Fruit fly (Drosophila melanogaster) whole organism, prepupa: ENCODE results near the gene eIF1.

ENCODE experiments used
- Blimp-1 ChIP-seq: fragments of 200-800 bp; sonication (Bioruptor generic); optimal IDR thresholded peaks from 3 replicates; lab custom pipeline; 2017; ENCODE audit warnings: missing biosample characterization, missing genetic modification characterization, mild to moderate bottlenecking, moderate library complexity, missing genetic modification reagents
- CG11902 ChIP-seq: fragments of 200-800 bp; sonication (Bioruptor generic); optimal IDR thresholded peaks from 3 replicates; lab custom pipeline; 2016; ENCODE audit warnings: missing biosample characterization, missing genetic modification characterization
- CG15336 ChIP-seq: fragments of 200-800 bp; sonication (Bioruptor generic); IDR thresholded peaks from 2 replicates; pipeline ENCODE4 v1.3.6; 2022; ENCODE audit warnings: missing biosample characterization, missing genetic modification characterization
- CG3032 ChIP-seq: fragments of 200-800 bp; optimal IDR thresholded peaks from 2 replicates; lab custom pipeline; 2019; ENCODE audit warnings: missing biosample characterization, mild to moderate bottlenecking, missing genetic modification characterization, moderate library complexity
- CG31627 ChIP-seq: fragments of 200-800 bp; sonication (Bioruptor generic); optimal IDR thresholded peaks from 3 replicates; lab custom pipeline; 2016; ENCODE audit warnings: missing biosample characterization, missing genetic modification characterization
- CG32006 ChIP-seq: fragments of 200-800 bp; sonication (Bioruptor generic); optimal IDR thresholded peaks from 3 replicates; lab custom pipeline; 2017; ENCODE audit warnings: missing biosample characterization, mild to moderate bottlenecking, missing genetic modification characterization
- CG34406 ChIP-seq: fragments of 200-800 bp; sonication (Bioruptor generic); optimal IDR thresholded peaks from 3 replicates; lab custom pipeline; 2016; ENCODE audit warnings: missing biosample characterization, missing genetic modification characterization
- CG3919 ChIP-seq: fragments of 200-800 bp; sonication (Bioruptor generic); optimal IDR thresholded peaks from 3 replicates; lab custom pipeline; 2016; ENCODE audit warnings: missing biosample characterization, missing genetic modification characterization
- CG4318 ChIP-seq: fragments of 200-800 bp; sonication (Bioruptor generic); optimal IDR thresholded peaks from 3 replicates; lab custom pipeline; 2017; ENCODE audit warnings: missing biosample characterization, mild to moderate bottlenecking, missing genetic modification characterization
- CG6163 ChIP-seq: fragments of 200-800 bp; sonication (Bioruptor generic); IDR thresholded peaks from 3 replicates; pipeline ENCODE4 v1.3.6; 2022; ENCODE audit warnings: missing biosample characterization, missing genetic modification characterization
- CG6808 ChIP-seq: fragments of 200-800 bp; sonication (Bioruptor generic); optimal IDR thresholded peaks from 3 replicates; lab custom pipeline; 2017; ENCODE audit warnings: missing biosample characterization, missing genetic modification characterization, mild to moderate bottlenecking, moderate library complexity, missing genetic modification reagents
- CG6854 ChIP-seq: fragments of 200-800 bp; sonication (Bioruptor generic); optimal IDR thresholded peaks from 2 replicates; lab custom pipeline; 2017; ENCODE audit warnings: missing biosample characterization, mild to moderate bottlenecking, missing genetic modification characterization
- CG8119 ChIP-seq: fragments of 200-800 bp; sonication (Bioruptor generic); IDR thresholded peaks from 3 replicates; pipeline ENCODE4 v1.3.6; 2022; ENCODE audit warnings: missing biosample characterization, missing genetic modification characterization
- CG9139 ChIP-seq: fragments of 200-800 bp; sonication (Bioruptor generic); optimal IDR thresholded peaks from 3 replicates; lab custom pipeline; 2017; ENCODE audit warnings: missing biosample characterization, mild to moderate bottlenecking, missing genetic modification characterization
- Eip75B ChIP-seq: fragments of 200-800 bp; sonication (Bioruptor generic); optimal IDR thresholded peaks from 3 replicates; lab custom pipeline; 2016; ENCODE audit warnings: missing biosample characterization, missing genetic modification characterization
- Eip78C ChIP-seq: fragments of 200-800 bp; sonication (Bioruptor generic); peaks from one replicate; lab custom pipeline; 2016; ENCODE audit warnings: missing biosample characterization, missing genetic modification characterization
- Hr38 ChIP-seq: sonication (Bioruptor generic); optimal IDR thresholded peaks from 2 replicates; lab custom pipeline; 2016; ENCODE audit warnings: missing biosample characterization, missing genetic modification characterization
- Hr39 ChIP-seq: fragments of 200-800 bp; sonication (Bioruptor generic); optimal IDR thresholded peaks from 2 replicates; lab custom pipeline; 2016; ENCODE audit warnings: missing biosample characterization, missing genetic modification characterization
- Hr4 ChIP-seq: fragments of 200-800 bp; sonication (Bioruptor generic); optimal IDR thresholded peaks from 3 replicates; lab custom pipeline; 2016; ENCODE audit warnings: missing biosample characterization, missing genetic modification characterization
- Lpt ChIP-seq: fragments of 200-800 bp; sonication (Bioruptor generic); optimal IDR thresholded peaks from 3 replicates; lab custom pipeline; 2016; ENCODE audit warnings: missing biosample characterization, missing genetic modification characterization
- Met ChIP-seq: fragments of 200-800 bp; sonication (Bioruptor generic); optimal IDR thresholded peaks from 3 replicates; lab custom pipeline; 2016; ENCODE audit warnings: missing biosample characterization, missing genetic modification characterization
- OdsH ChIP-seq: fragments of 200-800 bp; sonication (Bioruptor generic); optimal IDR thresholded peaks from 3 replicates; lab custom pipeline; 2016; ENCODE audit warnings: missing biosample characterization, missing genetic modification characterization
- Sox14 ChIP-seq: fragments of 200-800 bp; sonication (Bioruptor generic); optimal IDR thresholded peaks from 3 replicates; lab custom pipeline; 2016; ENCODE audit warnings: missing biosample characterization, missing genetic modification characterization
- achi ChIP-seq: fragments of 200-800 bp; sonication (Bioruptor generic); optimal IDR thresholded peaks from 3 replicates; lab custom pipeline; 2016; ENCODE audit warnings: missing biosample characterization, missing genetic modification characterization
- acj6 ChIP-seq: fragments of 200-800 bp; sonication (Bioruptor generic); optimal IDR thresholded peaks from 3 replicates; lab custom pipeline; 2016; ENCODE audit warnings: missing biosample characterization, missing genetic modification characterization
- dsx ChIP-seq: fragments of 200-800 bp; optimal IDR thresholded peaks from 3 replicates; lab custom pipeline; 2019; ENCODE audit warnings: missing biosample characterization, mild to moderate bottlenecking, missing genetic modification characterization, moderate library complexity; ENCODE audit not compliant: poor library complexity, severe bottlenecking
- eg ChIP-seq: fragments of 200-800 bp; sonication (Bioruptor generic); IDR thresholded peaks from 3 replicates; pipeline ENCODE4 v1.3.6; 2022; ENCODE audit warnings: missing biosample characterization, missing genetic modification characterization
- fkh ChIP-seq: fragments of 200-800 bp; sonication (Bioruptor generic); optimal IDR thresholded peaks from 3 replicates; lab custom pipeline; 2017; ENCODE audit warnings: missing biosample characterization, mild to moderate bottlenecking, missing genetic modification characterization, moderate library complexity
- lz ChIP-seq: fragments of 200-800 bp; sonication (Bioruptor generic); optimal IDR thresholded peaks from 3 replicates; lab custom pipeline; 2016; ENCODE audit warnings: missing biosample characterization, missing genetic modification characterization
- net ChIP-seq: fragments of 200-800 bp; sonication (Bioruptor generic); optimal IDR thresholded peaks from 3 replicates; lab custom pipeline; 2016; ENCODE audit warnings: missing biosample characterization, missing genetic modification characterization
- pdm3 ChIP-seq: fragments of 200-800 bp; sonication (Bioruptor generic); optimal IDR thresholded peaks from 3 replicates; lab custom pipeline; 2016; ENCODE audit warnings: missing biosample characterization, missing genetic modification characterization
- salr ChIP-seq, 2 experiments: fragments of 200-800 bp; sonication (Bioruptor generic); optimal IDR thresholded peaks; 3 replicates each; lab custom pipeline; 2016 to 2018; ENCODE audit warnings: missing biosample characterization in 2 of 2, missing genetic modification characterization in 2 of 2, mild to moderate bottlenecking in 1 of 2
- ss ChIP-seq, 2 experiments: fragments of 200-800 bp; sonication (Bioruptor generic); optimal IDR thresholded peaks; 2 replicates in 1 of 2; 3 replicates in 1 of 2; lab custom pipeline; 2017 to 2018; ENCODE audit warnings: mild to moderate bottlenecking in 2 of 2, missing biosample characterization in 2 of 2, missing genetic modification characterization in 2 of 2, moderate library complexity in 1 of 2
- svp ChIP-seq: fragments of 200-800 bp; sonication (Bioruptor generic); peaks from one replicate; lab custom pipeline; 2016; ENCODE audit warnings: missing biosample characterization, missing genetic modification characterization
- topi ChIP-seq: fragments of 200-800 bp; sonication (Bioruptor generic); optimal IDR thresholded peaks from 3 replicates; lab custom pipeline; 2016; ENCODE audit warnings: missing biosample characterization, missing genetic modification characterization
- vri ChIP-seq: fragments of 200-800 bp; sonication (Bioruptor generic); optimal IDR thresholded peaks from 3 replicates; lab custom pipeline; 2016; ENCODE audit warnings: missing biosample characterization, mild to moderate bottlenecking, missing genetic modification characterization

Gene eIF1

dm6 chr3L:3252884-3253283 lies 29.7 kb downstream of the eIF1 start:
- TF ChIP-seq Hr38 (no peak), Blimp-1 (no peak), ss (GFP tag; optimal IDR thresholded peaks at IDR 0.05; lab: Kevin White, UChicago) (peak in 1 of 2 experiments; percentile 15), CG15336 (peak; percentile 59), vri (no peak), CG6163 (0 out of 3 replicates have a peak, but pooled peaks have one; percentile 8), acj6 (GFP tag; lab: Kevin White, UChicago) (peak; percentile 13), eg (GFP tag; lab: Robert Waterston, UW) (0 out of 3 replicates have a peak, but pooled peaks have one; percentile 8), CG8119 (GFP tag; lab: Robert Waterston, UW) (0 out of 3 replicates have a peak, but pooled peaks have one; percentile 23), achi (GFP tag; lab: Kevin White, UChicago) (peak; percentile 28), CG3919 (no peak), CG6808 (GFP tag; lab: Kevin White, UChicago) (no peak), Sox14 (GFP tag; lab: Kevin White, UChicago) (peak; percentile 8), OdsH (GFP tag; lab: Kevin White, UChicago) (peak; percentile 49), CG4318 (peak; percentile 7), CG31627 (GFP tag; lab: Kevin White, UChicago) (no peak), pdm3 (GFP tag; lab: Kevin White, UChicago) (peak; percentile 49), Eip78C (GFP tag; lab: Kevin White, UChicago) (peak; percentile 85), CG11902 (GFP tag; lab: Kevin White, UChicago) (no peak), CG3032 (tag; lab: Kevin White, UChicago) (peak; percentile 2), Hr4 (GFP tag; lab: Kevin White, UChicago) (peak; percentile 48), net (GFP tag; lab: Kevin White, UChicago) (no peak), CG32006 (GFP tag; lab: Kevin White, UChicago) (peak; percentile 73), svp (GFP tag; lab: Kevin White, UChicago) (peak; percentile 10), CG9139 (GFP tag; lab: Kevin White, UChicago) (no peak), salr (GFP tag; optimal IDR thresholded peaks at IDR 0.05; lab: Kevin White, UChicago) (peak in 1 of 2 experiments; percentile 43)

DNA sequence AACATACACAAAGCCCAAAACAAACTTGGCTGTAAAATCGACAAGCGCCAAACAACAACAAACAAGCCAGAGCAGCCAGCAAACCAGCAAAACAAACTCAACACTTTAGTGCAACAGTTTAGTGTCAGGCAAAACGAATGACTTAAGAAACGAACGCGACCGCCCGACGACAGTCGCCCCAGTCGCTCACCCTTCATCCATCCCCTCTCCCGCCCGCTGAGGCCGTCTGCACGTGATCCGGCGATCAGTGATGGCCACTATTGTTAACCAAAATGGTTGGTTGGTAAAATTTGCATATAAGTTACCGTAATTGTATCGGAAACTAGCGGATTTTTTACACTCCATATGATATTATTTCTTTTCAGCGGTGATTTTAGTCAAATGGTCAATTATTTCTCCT lies 30.5 kb downstream of the eIF1 start:
- no peak for TF ChIP-seq CG34406 (GFP tag; lab: Kevin White, UChicago)
- peak in 1 of 2 experiments; percentile 9 for TF ChIP-seq ss (GFP tag; optimal IDR thresholded peaks at IDR 0.05; lab: Kevin White, UChicago)
- peak; percentile 9 for TF ChIP-seq pdm3 (GFP tag; lab: Kevin White, UChicago)
- TF ChIP-seq Lpt (GFP tag; lab: Kevin White, UChicago) = no peak
- TF ChIP-seq CG32006 (GFP tag; lab: Kevin White, UChicago) = peak; percentile 9
- TF ChIP-seq Met (GFP tag; lab: Kevin White, UChicago) = peak; percentile 13
- peak; percentile 27 for TF ChIP-seq dsx
- TF ChIP-seq Eip78C (GFP tag; lab: Kevin White, UChicago) = peak; percentile 12
- no peak for TF ChIP-seq topi (GFP tag; lab: Kevin White, UChicago)
- TF ChIP-seq net (GFP tag; lab: Kevin White, UChicago) = no peak
- TF ChIP-seq lz (GFP tag; lab: Kevin White, UChicago) = peak; percentile 5
- TF ChIP-seq Hr39 (GFP tag; lab: Kevin White, UChicago) = peak; percentile 4

DNA sequence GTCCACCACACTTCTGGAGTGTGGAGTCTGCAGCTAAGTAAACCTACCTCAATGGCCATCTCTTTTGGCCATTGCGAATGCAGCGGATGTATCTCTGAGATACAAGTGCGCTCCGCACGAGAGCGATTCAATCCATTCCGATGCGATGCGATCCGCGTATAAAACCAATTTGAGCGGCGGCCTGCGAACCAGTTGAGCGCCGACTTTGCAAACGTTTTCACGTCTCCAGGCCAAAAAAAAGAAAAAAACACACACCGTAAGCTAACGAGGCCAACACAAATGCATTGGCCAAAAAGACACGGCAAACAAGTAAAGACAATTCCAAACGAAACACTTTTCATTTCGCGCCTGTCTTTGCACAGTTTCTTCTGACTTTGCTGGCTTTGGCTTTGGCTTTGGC lies 34.5 kb downstream of the eIF1 start, which contains the start of gene ckd:
ckd (plus strand) TSS at position 189 of the 400 bp plus-strand sequence.
- 0 out of 3 replicates have a peak, but pooled peaks have one; percentile 7 for TF ChIP-seq eg (GFP tag; lab: Robert Waterston, UW)
- TF ChIP-seq Blimp-1 = peak; percentile 77
- TF ChIP-seq ss (GFP tag; optimal IDR thresholded peaks at IDR 0.05; lab: Kevin White, UChicago) = peak in 1 of 2 experiments; percentile 14
- peak; percentile 17 for TF ChIP-seq dsx
- peak; percentile 62 for TF ChIP-seq Eip78C (GFP tag; lab: Kevin White, UChicago)
- TF ChIP-seq Lpt (GFP tag; lab: Kevin White, UChicago) = peak; percentile 6
- TF ChIP-seq Eip75B (GFP tag; lab: Kevin White, UChicago) = peak; percentile 56
- TF ChIP-seq fkh (GFP tag; lab: Kevin White, UChicago) = no peak
- peak; percentile 54 for TF ChIP-seq CG6854 (GFP tag; lab: Kevin White, UChicago)
- no peak for TF ChIP-seq net (GFP tag; lab: Kevin White, UChicago)
- TF ChIP-seq CG15336 = peak; percentile 19; the same call in 1 of the 2 replicates
- no peak for TF ChIP-seq Hr4 (GFP tag; lab: Kevin White, UChicago)
